Worm (Caenorhabditis elegans) whole organism, young adult: ENCODE data around the gene scl-5.
A peak's percentile ranks its signal among the peaks of the same experiment; 100 is the strongest.

Source experiments
- B0035.1 ChIP-seq: sonication (generic microtip); optimal IDR thresholded peaks from 2 replicates; lab custom pipeline; 2016; ENCODE audit warnings: missing genetic modification characterization, mild to moderate bottlenecking, missing compliant biosample characterization, missing genotype, missing genetic modification reagents
- D2030.7 ChIP-seq: fragments of 200-800 bp; sonication (Bioruptor generic); IDR thresholded peaks from 2 replicates; pipeline ENCODE4 v1.3.6; 2022; ENCODE audit warnings: missing genetic modification reagents, missing genetic modification characterization, missing compliant biosample characterization
- F10E7.11 ChIP-seq: sonication (generic microtip); optimal IDR thresholded peaks from 2 replicates; lab custom pipeline; 2017; ENCODE audit warnings: mild to moderate bottlenecking, missing genetic modification characterization, moderate library complexity, missing compliant biosample characterization
- F22D6.2 ChIP-seq: sonication (generic microtip); optimal IDR thresholded peaks from 2 replicates; lab custom pipeline; 2016; ENCODE audit warnings: mild to moderate bottlenecking, missing genetic modification characterization, missing compliant biosample characterization
- F23B12.7 ChIP-seq: sonication (generic microtip); optimal IDR thresholded peaks from 2 replicates; lab custom pipeline; 2017; ENCODE audit warnings: missing genetic modification characterization, mild to moderate bottlenecking, missing compliant biosample characterization, antibody characterized with exemption, moderate library complexity; ENCODE audit not compliant: insufficient read depth
- F33H1.4 ChIP-seq: fragments of 200-800 bp; sonication (Bioruptor generic); IDR thresholded peaks from 2 replicates; pipeline ENCODE4 v1.3.6; 2022; ENCODE audit warnings: missing genetic modification reagents, missing genetic modification characterization, missing compliant biosample characterization
- K12H6.12 ChIP-seq: fragments of 200-800 bp; sonication (Bioruptor generic); optimal IDR thresholded peaks from 2 replicates; lab custom pipeline; 2018; ENCODE audit warnings: mild to moderate bottlenecking, missing genetic modification characterization, missing compliant biosample characterization
- Y56A3A.18 ChIP-seq: fragments of 200-800 bp; sonication (Bioruptor generic); IDR thresholded peaks from 2 replicates; pipeline ENCODE4 v1.3.6; 2022; ENCODE audit warnings: missing genetic modification reagents, missing genetic modification characterization, missing compliant biosample characterization
- Y67H2A.10 ChIP-seq: fragments of 200-800 bp; sonication (Bioruptor generic); conservative IDR thresholded peaks from 2 replicates; pipeline ENCODE4 v1.3.6; 2022; ENCODE audit warnings: missing genetic modification reagents, missing genetic modification characterization, missing compliant biosample characterization
- attf-3 ChIP-seq: fragments of 200-800 bp; sonication (Bioruptor generic); conservative IDR thresholded peaks from 2 replicates; pipeline ENCODE4 v1.3.6; 2022; ENCODE audit warnings: missing genetic modification reagents, missing genetic modification characterization, missing compliant biosample characterization
- attf-5 ChIP-seq: fragments of 200-800 bp; sonication (Bioruptor generic); optimal IDR thresholded peaks from 2 replicates; lab custom pipeline; 2018; ENCODE audit warnings: mild to moderate bottlenecking, missing genetic modification characterization, missing compliant biosample characterization
- bed-2 ChIP-seq: fragments of 200-800 bp; sonication (Bioruptor generic); IDR thresholded peaks from 2 replicates; pipeline ENCODE4 v1.3.6; 2022; ENCODE audit warnings: missing genetic modification reagents, missing genetic modification characterization, missing compliant biosample characterization
- cebp-1 ChIP-seq, 2 experiments: fragments of 200-800 bp in 1 of 2; sonication (Bioruptor generic) in 1 of 2; sonication (generic microtip) in 1 of 2; IDR thresholded peaks in 1 of 2; optimal IDR thresholded peaks in 1 of 2; 2 replicates each; pipeline versions ENCODE4 v1.3.6 to Lab custom; 2017 to 2022; ENCODE audit warnings: missing compliant biosample characterization in 2 of 2, missing genetic modification characterization in 2 of 2, mild to moderate bottlenecking in 1 of 2, missing genetic modification reagents in 1 of 2, moderate library complexity in 1 of 2
- ceh-91 ChIP-seq: fragments of 200-800 bp; sonication (Bioruptor generic); IDR thresholded peaks from 2 replicates; pipeline ENCODE4 v1.3.6; 2022; ENCODE audit warnings: missing genetic modification reagents, missing genetic modification characterization, missing compliant biosample characterization
- die-1 ChIP-seq: sonication (generic microtip); optimal IDR thresholded peaks from 2 replicates; lab custom pipeline; 2016; ENCODE audit warnings: missing genotype, mild to moderate bottlenecking, missing genetic modification characterization, missing compliant biosample characterization
- dox-1 ChIP-seq: fragments of 200-800 bp; sonication (Bioruptor generic); IDR thresholded peaks from 2 replicates; pipeline ENCODE4 v1.3.6; 2022; ENCODE audit warnings: missing genetic modification reagents, missing genetic modification characterization, missing compliant biosample characterization
- dpl-1 ChIP-seq: fragments of 150-350 bp; optimal IDR thresholded peaks from 2 replicates; lab custom pipeline; 2014; ENCODE audit warnings: missing biosample characterization, missing genetic modification reagents, missing genetic modification characterization
- efl-1 ChIP-seq: fragments of 150-350 bp; optimal IDR thresholded peaks from 2 replicates; lab custom pipeline; 2014; ENCODE audit warnings: missing biosample characterization, missing genetic modification reagents, missing genetic modification characterization
- egrh-3 ChIP-seq: fragments of 200-800 bp; sonication (Bioruptor generic); IDR thresholded peaks from 2 replicates; pipeline ENCODE4 v1.3.6; 2022; ENCODE audit warnings: missing genetic modification reagents, missing genetic modification characterization, missing compliant biosample characterization
- lag-1 ChIP-seq: fragments of 200-800 bp; sonication (Bioruptor generic); IDR thresholded peaks from 2 replicates; pipeline ENCODE4 v1.3.6; 2022; ENCODE audit warnings: missing genetic modification reagents, missing genetic modification characterization, missing compliant biosample characterization
- let-526 ChIP-seq: fragments of 200-800 bp; sonication (Bioruptor generic); IDR thresholded peaks from 2 replicates; pipeline ENCODE4 v1.3.6; 2022; ENCODE audit warnings: missing genetic modification reagents, missing genetic modification characterization, missing compliant biosample characterization
- lin-26 ChIP-seq: fragments of 200-800 bp; sonication (Bioruptor generic); IDR thresholded peaks from 2 replicates; pipeline ENCODE4 v1.3.6; 2022; ENCODE audit warnings: missing genetic modification reagents, missing genetic modification characterization, missing compliant biosample characterization
- lin-35 ChIP-seq, 3 experiments: fragments of 150-350 bp in 2 of 3; sonication (generic microtip) in 1 of 3; optimal IDR thresholded peaks; 2 replicates each; lab custom pipeline; 2014 to 2018; ENCODE audit warnings: missing biosample characterization in 3 of 3, missing genetic modification characterization in 3 of 3, missing genetic modification reagents in 3 of 3
- lin-40 ChIP-seq: sonication (generic microtip); optimal IDR thresholded peaks from 2 replicates; lab custom pipeline; 2016; ENCODE audit warnings: missing genetic modification characterization, mild to moderate bottlenecking, missing compliant biosample characterization, missing genotype, missing genetic modification reagents
- lin-54 ChIP-seq: fragments of 200-800 bp; sonication (Bioruptor generic); optimal IDR thresholded peaks from 2 replicates; lab custom pipeline; 2018; ENCODE audit warnings: mild to moderate bottlenecking, missing genetic modification characterization, missing compliant biosample characterization
- madf-3 ChIP-seq: fragments of 200-800 bp; sonication (Bioruptor generic); IDR thresholded peaks from 2 replicates; pipeline ENCODE4 v1.3.6; 2022; ENCODE audit warnings: missing genetic modification reagents, missing genetic modification characterization, missing compliant biosample characterization
- madf-6 ChIP-seq: fragments of 200-800 bp; sonication (Bioruptor generic); IDR thresholded peaks from 2 replicates; pipeline ENCODE4 v1.3.6; 2022; ENCODE audit warnings: missing genetic modification reagents, missing genetic modification characterization, missing compliant biosample characterization
- mcd-1 ChIP-seq: fragments of 200-800 bp; sonication (Bioruptor generic); IDR thresholded peaks from 2 replicates; pipeline ENCODE4 v1.3.6; 2022; ENCODE audit warnings: missing genetic modification reagents, missing genetic modification characterization, missing compliant biosample characterization
- mel-28 ChIP-seq: sonication (generic microtip); optimal IDR thresholded peaks from 2 replicates; lab custom pipeline; 2016; ENCODE audit warnings: borderline replicate concordance, mild to moderate bottlenecking, missing genetic modification characterization, missing compliant biosample characterization
- mes-4 ChIP-seq: sonication (generic microtip); optimal IDR thresholded peaks from 2 replicates; lab custom pipeline; 2016; ENCODE audit warnings: missing genotype, missing genetic modification characterization, missing compliant biosample characterization
- nfya-1 ChIP-seq: sonication (generic microtip); optimal IDR thresholded peaks from 2 replicates; lab custom pipeline; 2017; ENCODE audit warnings: antibody characterized with exemption, missing compliant biosample characterization, missing genetic modification characterization, borderline replicate concordance; ENCODE audit not compliant: insufficient read depth
- nfyb-1 ChIP-seq: fragments of 200-800 bp; sonication (Bioruptor generic); IDR thresholded peaks from 2 replicates; pipeline ENCODE4 v1.3.6; 2022; ENCODE audit warnings: missing genetic modification reagents, missing genetic modification characterization, missing compliant biosample characterization
- pbrm-1 ChIP-seq: fragments of 200-800 bp; sonication (Bioruptor generic); IDR thresholded peaks from 2 replicates; pipeline ENCODE4 v1.3.6; 2022; ENCODE audit warnings: missing genetic modification reagents, missing genetic modification characterization, missing compliant biosample characterization
- rcor-1 ChIP-seq: fragments of 200-800 bp; sonication (Bioruptor generic); IDR thresholded peaks from 2 replicates; pipeline ENCODE4 v1.3.6; 2022; ENCODE audit warnings: missing genetic modification reagents, missing genetic modification characterization, missing compliant biosample characterization
- sdz-38 ChIP-seq: sonication (generic microtip); optimal IDR thresholded peaks from 2 replicates; lab custom pipeline; 2016; ENCODE audit warnings: missing genotype, missing genetic modification characterization, missing compliant biosample characterization
- snpc-1.3 ChIP-seq: sonication (generic microtip); optimal IDR thresholded peaks from 2 replicates; lab custom pipeline; 2017; ENCODE audit warnings: missing genetic modification characterization, mild to moderate bottlenecking, missing compliant biosample characterization, antibody characterized with exemption, moderate library complexity, missing genotype, missing genetic modification reagents; ENCODE audit not compliant: insufficient read depth
- unc-130 ChIP-seq: sonication (generic microtip); optimal IDR thresholded peaks from 2 replicates; lab custom pipeline; 2016; ENCODE audit warnings: missing genetic modification reagents, missing genetic modification characterization, missing compliant biosample characterization
- xnd-1 ChIP-seq: sonication (generic microtip); optimal IDR thresholded peaks from 2 replicates; lab custom pipeline; 2016; ENCODE audit warnings: missing genotype, missing genetic modification reagents, missing genetic modification characterization, missing compliant biosample characterization
- ztf-25 ChIP-seq: fragments of 200-800 bp; sonication (Bioruptor generic); IDR thresholded peaks from 2 replicates; pipeline ENCODE4 v1.3.6; 2022; ENCODE audit warnings: missing genetic modification reagents, missing genetic modification characterization, missing compliant biosample characterization

The scl-5 gene

DNA sequence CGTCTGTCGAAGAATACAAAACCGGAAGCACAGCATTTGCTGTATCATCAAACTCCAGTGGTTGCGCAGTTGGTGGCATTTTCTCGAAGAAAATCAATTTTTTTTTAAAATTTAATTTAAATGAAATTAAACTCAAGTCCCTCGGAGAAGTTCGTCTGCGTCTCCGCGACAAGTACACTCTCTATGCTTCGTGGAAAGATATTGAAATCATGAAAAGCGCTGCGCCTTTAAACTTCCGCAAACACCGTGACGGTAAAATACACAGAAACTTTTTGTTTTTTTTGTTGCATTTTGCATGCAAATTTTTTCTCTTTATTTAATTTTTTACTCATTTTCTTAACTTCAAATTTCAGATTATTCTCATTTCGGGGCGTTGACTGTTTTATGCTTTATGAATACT, 34.8 kb downstream of the scl-5 start, which contains the start of the genes dli-1, tin-9.2 and exos-4.1 (continued):
- TF ChIP-seq F23B12.7 (tag; lab: Kevin White, UChicago): peak; percentile 84
- TF ChIP-seq pbrm-1 (GFP tag; lab: Robert Waterston, UW): peak; percentile 38; the same call in 1 of the 2 replicates
- TF ChIP-seq F22D6.2: no peak
- peak; percentile 29; the same call in 1 of the 2 replicates for TF ChIP-seq attf-3 (GFP tag; lab: Robert Waterston, UW)
- TF ChIP-seq dpl-1 (GFP tag; lab: Kevin White, UChicago): peak; percentile 58
- no peak for TF ChIP-seq cebp-1 (GFP tag; IDR thresholded peaks at IDR 0.05; lab: Robert Waterston, UW)
- TF ChIP-seq cebp-1 (tag; optimal IDR thresholded peaks at IDR 0.05; lab: Kevin White, UChicago): peak; percentile 77
- TF ChIP-seq snpc-1.3 (tag; lab: Kevin White, UChicago): peak; percentile 77
- no peak for TF ChIP-seq nfya-1
- TF ChIP-seq lin-40 (tag; lab: Kevin White, UChicago): peak; percentile 63
- TF ChIP-seq rcor-1 (GFP tag; lab: Robert Waterston, UW): peak; percentile 41; the same call in 1 of the 2 replicates
- peak; percentile 70 for TF ChIP-seq madf-6 (GFP tag; lab: Robert Waterston, UW)
- peak; percentile 77 for TF ChIP-seq dox-1 (GFP tag; lab: Robert Waterston, UW)
- TF ChIP-seq mcd-1 (GFP tag; lab: Robert Waterston, UW): peak; percentile 77
- TF ChIP-seq efl-1 (GFP tag; lab: Kevin White, UChicago): peak; percentile 39
- TF ChIP-seq nfyb-1 (GFP tag; lab: Robert Waterston, UW): 0 out of 2 replicates have a peak, but pooled peaks have one; percentile 36
- peak; percentile 52 for TF ChIP-seq D2030.7
- TF ChIP-seq attf-5 (GFP tag; lab: Kevin White, UChicago): peak; percentile 80
- TF ChIP-seq ceh-91 (GFP tag; lab: Robert Waterston, UW): peak; percentile 30; the same call in 1 of the 2 replicates

DNA sequence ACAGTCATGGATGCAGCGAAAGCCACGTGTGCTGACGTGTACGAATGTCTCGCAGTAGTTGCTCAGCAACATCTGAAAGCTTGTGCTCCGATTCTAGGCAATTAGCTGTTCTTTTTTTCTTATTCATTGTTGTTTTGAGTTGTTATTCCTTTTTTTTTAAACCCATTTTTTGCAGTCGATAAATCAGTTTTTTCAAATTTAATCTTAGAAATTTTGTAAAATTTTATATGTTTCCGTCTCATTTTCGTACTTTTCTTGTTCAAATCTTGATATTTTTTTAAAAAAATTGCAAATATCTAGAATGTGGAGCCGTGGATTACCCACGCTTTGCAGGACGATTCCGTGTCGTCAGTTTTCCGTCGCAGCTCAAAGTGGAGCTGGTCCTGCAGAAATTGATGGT, 36.6 kb downstream of the scl-5 start, which contains the start of gene fask-1:
fask-1 (plus strand) TSS at position 301 of the 400 bp plus-strand sequence.
- TF ChIP-seq egrh-3 (no peak), F10E7.11 (tag; lab: Kevin White, UChicago) (no peak), K12H6.12 (tag; lab: Kevin White, UChicago) (no peak), Y67H2A.10 (GFP tag; lab: Robert Waterston, UW) (no peak), mes-4 (tag; lab: Kevin White, UChicago) (no peak), Y56A3A.18 (GFP tag; lab: Robert Waterston, UW) (no peak), let-526 (GFP tag; lab: Robert Waterston, UW) (no peak), madf-3 (no peak), unc-130 (no peak), mcd-1 (GFP tag; lab: Robert Waterston, UW) (no peak), attf-5 (GFP tag; lab: Kevin White, UChicago) (no peak), lin-40 (tag; lab: Kevin White, UChicago) (no peak), lin-35 (GFP tag; optimal IDR thresholded peaks at IDR 0.05; lab: Kevin White, UChicago) (no peak), die-1 (tag; lab: Kevin White, UChicago) (no peak), sdz-38 (tag; lab: Kevin White, UChicago) (no peak), F33H1.4 (GFP tag; lab: Robert Waterston, UW) (no peak)

DNA sequence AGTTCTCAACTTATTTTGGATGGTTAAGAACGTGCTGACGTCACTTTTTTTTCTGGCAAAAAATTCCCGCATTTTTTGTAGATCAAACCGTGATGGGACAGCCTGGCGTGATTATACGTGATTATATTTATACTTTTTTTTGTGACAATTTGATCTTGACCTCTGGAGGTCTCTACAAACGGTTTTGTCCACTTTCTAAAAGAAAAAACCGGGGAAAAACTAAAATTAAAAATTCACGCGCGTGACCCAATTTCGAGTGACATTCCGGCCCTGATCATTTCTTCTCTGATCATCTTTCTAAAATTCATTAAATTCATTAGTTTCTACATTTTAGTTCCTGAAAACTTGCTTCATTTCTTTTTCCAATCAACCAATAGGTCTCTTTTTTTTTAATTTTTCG, 41.1 kb downstream of the scl-5 start, which contains the start of gene rde-11:
rde-11 (plus strand) TSS at position 301 of the 400 bp plus-strand sequence.
- TF ChIP-seq ztf-25 (GFP tag; lab: Robert Waterston, UW): no peak
- no peak for TF ChIP-seq lag-1 (GFP tag; lab: Robert Waterston, UW)
- no peak for TF ChIP-seq lin-54 (GFP tag; lab: Kevin White, UChicago)
- peak; percentile 63 for TF ChIP-seq madf-6 (GFP tag; lab: Robert Waterston, UW)
- TF ChIP-seq xnd-1: peak; percentile 49
- TF ChIP-seq bed-2: no peak
- no peak for TF ChIP-seq lin-26 (GFP tag; lab: Robert Waterston, UW)
- TF ChIP-seq let-526 (GFP tag; lab: Robert Waterston, UW): no peak
- no peak for TF ChIP-seq attf-5 (GFP tag; lab: Kevin White, UChicago)
- peak; percentile 44 for TF ChIP-seq efl-1 (GFP tag; lab: Kevin White, UChicago)
- TF ChIP-seq B0035.1 (tag; lab: Kevin White, UChicago): no peak
- no peak for TF ChIP-seq ceh-91 (GFP tag; lab: Robert Waterston, UW)
- no peak for TF ChIP-seq mel-28
- no peak for TF ChIP-seq nfya-1
